Fruit fly (Drosophila melanogaster) whole organism, embryonic: ENCODE measurements around the gene Cralbp.
A peak's percentile ranks its signal among the peaks of the same experiment; 100 is the strongest.

ENCODE experiments used
- Abd-B ChIP-seq: fragments of 200-800 bp; sonication (Bioruptor generic); optimal IDR thresholded peaks from 2 replicates; lab custom pipeline; 2018; ENCODE audit warnings: missing biosample characterization, mild to moderate bottlenecking, missing genetic modification characterization, moderate library complexity
- B-H1 ChIP-seq: fragments of 200-800 bp; sonication (Bioruptor generic); IDR thresholded peaks from 3 replicates; pipeline ENCODE4 v1.3.6; 2022; ENCODE audit warnings: missing biosample characterization, missing genetic modification characterization
- CG1024 ChIP-seq: fragments of 200-800 bp; sonication (Bioruptor generic); IDR thresholded peaks from 2 replicates; pipeline ENCODE4 v1.3.6; 2022; ENCODE audit warnings: missing biosample characterization, missing genetic modification characterization
- CG10543 ChIP-seq: fragments of 200-800 bp; sonication (Bioruptor generic); optimal IDR thresholded peaks from 3 replicates; lab custom pipeline; 2017; ENCODE audit warnings: missing biosample characterization, mild to moderate bottlenecking, missing genetic modification characterization, moderate library complexity
- CG11247 ChIP-seq: fragments of 200-800 bp; sonication (Bioruptor generic); IDR thresholded peaks from 2 replicates; pipeline ENCODE4 v1.3.6; 2022; ENCODE audit warnings: missing biosample characterization, missing genetic modification characterization
- CG14667 ChIP-seq: fragments of 200-800 bp; sonication (Bioruptor generic); IDR thresholded peaks from 2 replicates; pipeline ENCODE4 v1.3.6; 2022; ENCODE audit warnings: missing biosample characterization, missing genetic modification characterization
- CG14860 ChIP-seq: fragments of 200-800 bp; sonication (Bioruptor generic); IDR thresholded peaks from 3 replicates; pipeline ENCODE4 v1.3.6; 2022; ENCODE audit warnings: missing biosample characterization, missing genetic modification characterization; ENCODE audit not compliant: partially characterized antibody
- CG16813 ChIP-seq: fragments of 200-800 bp; sonication (Bioruptor generic); IDR thresholded peaks from 3 replicates; pipeline ENCODE4 v1.3.6; 2022; ENCODE audit warnings: missing biosample characterization, missing genetic modification characterization; ENCODE audit not compliant: partially characterized antibody
- CG17361 ChIP-seq: fragments of 200-800 bp; sonication (Bioruptor generic); IDR thresholded peaks from 3 replicates; pipeline ENCODE4 v1.3.6; 2022; ENCODE audit warnings: missing biosample characterization, missing genetic modification characterization
- CG33557 ChIP-seq: fragments of 200-800 bp; sonication (Bioruptor generic); optimal IDR thresholded peaks from 2 replicates; lab custom pipeline; 2019; ENCODE audit warnings: missing biosample characterization, mild to moderate bottlenecking, missing genetic modification characterization, moderate library complexity
- CG34422 ChIP-seq: fragments of 200-800 bp; sonication (Bioruptor generic); IDR thresholded peaks from 3 replicates; pipeline ENCODE4 v1.3.6; 2022; ENCODE audit warnings: missing biosample characterization, missing genetic modification characterization
- CG4617 ChIP-seq: fragments of 200-800 bp; sonication (Bioruptor generic); optimal IDR thresholded peaks from 3 replicates; lab custom pipeline; 2016; ENCODE audit warnings: missing biosample characterization, missing genetic modification characterization, borderline replicate concordance
- CG5953 ChIP-seq: fragments of 200-800 bp; sonication (Bioruptor generic); IDR thresholded peaks from 2 replicates; pipeline ENCODE4 v1.3.6; 2022; ENCODE audit warnings: missing biosample characterization, missing genetic modification characterization
- CG6813 ChIP-seq: fragments of 200-800 bp; sonication (Bioruptor generic); optimal IDR thresholded peaks from 2 replicates; lab custom pipeline; 2017; ENCODE audit warnings: missing biosample characterization, missing genetic modification characterization, mild to moderate bottlenecking, moderate library complexity, missing genetic modification reagents
- CG8944 ChIP-seq: fragments of 200-800 bp; sonication (Bioruptor generic); optimal IDR thresholded peaks from 3 replicates; lab custom pipeline; 2016; ENCODE audit warnings: missing biosample characterization, missing genetic modification characterization
- CG9437 ChIP-seq: fragments of 200-800 bp; sonication (Bioruptor generic); optimal IDR thresholded peaks from 2 replicates; lab custom pipeline; 2018; ENCODE audit warnings: missing biosample characterization, mild to moderate bottlenecking, missing genetic modification characterization
- D19B ChIP-seq: fragments of 200-800 bp; sonication (Bioruptor generic); optimal IDR thresholded peaks from 2 replicates; lab custom pipeline; 2017; ENCODE audit warnings: missing biosample characterization, mild to moderate bottlenecking, missing genetic modification characterization
- Dad ChIP-seq: fragments of 200-800 bp; sonication (Bioruptor generic); optimal IDR thresholded peaks from 3 replicates; lab custom pipeline; 2016; ENCODE audit warnings: missing biosample characterization, missing genetic modification characterization
- Hand ChIP-seq: fragments of 200-800 bp; sonication (Bioruptor generic); optimal IDR thresholded peaks from 2 replicates; lab custom pipeline; 2017; ENCODE audit warnings: mild to moderate bottlenecking, missing biosample characterization, missing genetic modification reagents, missing genetic modification characterization
- Hey ChIP-seq: fragments of 200-800 bp; sonication (Bioruptor generic); optimal IDR thresholded peaks from 3 replicates; lab custom pipeline; 2018; ENCODE audit warnings: missing biosample characterization, mild to moderate bottlenecking, missing genetic modification characterization
- Hr3 ChIP-seq: fragments of 200-800 bp; sonication (Bioruptor generic); optimal IDR thresholded peaks from 3 replicates; lab custom pipeline; 2016; ENCODE audit warnings: missing biosample characterization, missing genetic modification characterization
- Hr78 ChIP-seq, 2 experiments: fragments of 200-800 bp in 1 of 2; fragments of >200 bp in 1 of 2; sonication (Bioruptor generic) in 1 of 2; optimal IDR thresholded peaks; 2 replicates each; lab custom pipeline; 2017 to 2019; ENCODE audit warnings: missing biosample characterization in 2 of 2, missing genetic modification characterization in 2 of 2, mild to moderate bottlenecking in 1 of 2, moderate library complexity in 1 of 2
- Max ChIP-seq: fragments of 200-800 bp; sonication (Bioruptor generic); optimal IDR thresholded peaks from 2 replicates; lab custom pipeline; 2016; ENCODE audit warnings: missing biosample characterization, mild to moderate bottlenecking, missing genetic modification characterization
- Mes4 ChIP-seq: fragments of 200-800 bp; sonication (Bioruptor generic); optimal IDR thresholded peaks from 2 replicates; lab custom pipeline; 2016; ENCODE audit warnings: missing biosample characterization, missing genetic modification characterization
- NC2α ChIP-seq: fragments of 200-800 bp; sonication (Bioruptor generic); optimal IDR thresholded peaks from 2 replicates; lab custom pipeline; 2016; ENCODE audit warnings: missing biosample characterization, missing genetic modification characterization
- NFAT ChIP-seq: fragments of 200-800 bp; sonication (Bioruptor generic); IDR thresholded peaks from 2 replicates; pipeline ENCODE4 v1.3.6; 2022; ENCODE audit warnings: missing biosample characterization, missing genetic modification characterization
- Oaz ChIP-seq: fragments of 200-800 bp; sonication (Bioruptor generic); IDR thresholded peaks from 2 replicates; pipeline ENCODE4 v1.3.6; 2022; ENCODE audit warnings: missing biosample characterization, missing genetic modification characterization
- Poxn ChIP-seq: fragments of 200-800 bp; sonication (Bioruptor generic); IDR thresholded peaks from 2 replicates; pipeline ENCODE4 v1.3.6; 2022; ENCODE audit warnings: missing biosample characterization, missing genetic modification characterization
- bab2 ChIP-seq: fragments of 200-800 bp; sonication (Bioruptor generic); optimal IDR thresholded peaks from 2 replicates; lab custom pipeline; 2016; ENCODE audit warnings: missing biosample characterization, missing genetic modification characterization
- bcd ChIP-seq: fragments of 200-800 bp; sonication (Bioruptor generic); optimal IDR thresholded peaks from 2 replicates; lab custom pipeline; 2017; ENCODE audit warnings: missing biosample characterization, mild to moderate bottlenecking, missing genetic modification characterization
- cad ChIP-seq: fragments of >200 bp; optimal IDR thresholded peaks from 2 replicates; lab custom pipeline; 2017; ENCODE audit warnings: missing biosample characterization, missing genetic modification characterization
- chif ChIP-seq, 2 experiments: fragments of 200-800 bp; sonication (Bioruptor generic); optimal IDR thresholded peaks; 3 replicates each; lab custom pipeline; 2016; ENCODE audit warnings: missing biosample characterization in 2 of 2, missing genetic modification characterization in 2 of 2
- croc ChIP-seq: fragments of 200-800 bp; sonication (Bioruptor generic); conservative IDR thresholded peaks from 3 replicates; pipeline ENCODE4 v1.3.6; 2022; ENCODE audit warnings: missing biosample characterization, missing genetic modification characterization
- danr ChIP-seq: fragments of 200-800 bp; sonication (Bioruptor generic); IDR thresholded peaks from 2 replicates; pipeline ENCODE4 v1.3.6; 2022; ENCODE audit warnings: missing biosample characterization, missing genetic modification characterization
- kni ChIP-seq: fragments of 200-800 bp; sonication (Bioruptor generic); optimal IDR thresholded peaks from 3 replicates; lab custom pipeline; 2017; ENCODE audit warnings: mild to moderate bottlenecking, missing biosample characterization, missing genetic modification reagents, missing genetic modification characterization
- luna ChIP-seq: fragments of 200-800 bp; sonication (Bioruptor generic); optimal IDR thresholded peaks from 2 replicates; lab custom pipeline; 2016; ENCODE audit warnings: missing biosample characterization, missing genetic modification characterization
- nmo ChIP-seq: fragments of 200-800 bp; sonication (Bioruptor generic); optimal IDR thresholded peaks from 2 replicates; lab custom pipeline; 2018; ENCODE audit warnings: missing biosample characterization, mild to moderate bottlenecking, missing genetic modification characterization, moderate library complexity
- otp ChIP-seq: fragments of 200-800 bp; sonication (Bioruptor generic); IDR thresholded peaks from 3 replicates; pipeline ENCODE4, ENCODE4 v1.3.6; 2022; ENCODE audit warnings: missing biosample characterization, missing genetic modification characterization
- pnt ChIP-seq: fragments of 200-800 bp; sonication (Bioruptor generic); optimal IDR thresholded peaks from 3 replicates; lab custom pipeline; 2016; ENCODE audit warnings: missing biosample characterization, missing genetic modification characterization
- prd ChIP-seq, 3 experiments: fragments of >200 bp in 2 of 3; fragments of 200-800 bp in 1 of 3; sonication (Bioruptor generic) in 1 of 3; optimal IDR thresholded peaks in 2 of 3; IDR thresholded peaks in 1 of 3; 2 replicates in 2 of 3; 3 replicates in 1 of 3; pipeline versions ENCODE4 v1.3.6 to Lab custom; 2017 to 2022; ENCODE audit warnings: missing biosample characterization in 1 of 3, missing genetic modification characterization in 1 of 3
- pzg ChIP-seq: fragments of 200-800 bp; sonication (Bioruptor generic); optimal IDR thresholded peaks from 3 replicates; lab custom pipeline; 2018; ENCODE audit warnings: missing biosample characterization, mild to moderate bottlenecking, missing genetic modification characterization, moderate library complexity
- row ChIP-seq: fragments of 200-800 bp; sonication (Bioruptor generic); IDR thresholded peaks from 3 replicates; pipeline ENCODE4 v1.3.6; 2022; ENCODE audit warnings: missing biosample characterization, missing genetic modification characterization
- sim ChIP-seq: fragments of 200-800 bp; sonication (Bioruptor generic); IDR thresholded peaks from 2 replicates; pipeline ENCODE4 v1.3.6; 2022; ENCODE audit warnings: missing biosample characterization, missing genetic modification characterization
- slou ChIP-seq: fragments of 200-800 bp; sonication (Bioruptor generic); optimal IDR thresholded peaks from 3 replicates; lab custom pipeline; 2016; ENCODE audit warnings: missing biosample characterization, missing genetic modification characterization
- sr ChIP-seq: fragments of 200-800 bp; sonication (Bioruptor generic); IDR thresholded peaks from 3 replicates; pipeline ENCODE4 v1.3.6; 2022; ENCODE audit warnings: missing biosample characterization, missing genetic modification characterization
- twi ChIP-seq: fragments of 200-800 bp; optimal IDR thresholded peaks from 2 replicates; lab custom pipeline; 2019; ENCODE audit warnings: missing biosample characterization, mild to moderate bottlenecking, missing genetic modification characterization, moderate library complexity
- wor ChIP-seq: fragments of 200-800 bp; sonication (Bioruptor generic); IDR thresholded peaks from 2 replicates; pipeline ENCODE4 v1.3.6; 2022; ENCODE audit warnings: missing biosample characterization, missing genetic modification characterization
- zen2 ChIP-seq: fragments of 200-800 bp; sonication (Bioruptor generic); IDR thresholded peaks from 3 replicates; pipeline ENCODE4 v1.3.6; 2022; ENCODE audit warnings: missing biosample characterization, missing genetic modification characterization; ENCODE audit not compliant: partially characterized antibody

Cralbp gene

dm6 chr3L:5823763-5824445 is 37.4 kb upstream of the Cralbp start (continued):
- TF ChIP-seq otp (GFP tag; lab: Robert Waterston, UW) = peak; percentile 66; the same call in 1 of the 3 replicates
- peak; percentile 60 for TF ChIP-seq twi (tag; lab: Kevin White, UChicago)
- no peak for TF ChIP-seq NFAT
- no peak for TF ChIP-seq CG14860 (GFP tag; lab: Robert Waterston, UW)
- TF ChIP-seq croc (GFP tag; lab: Robert Waterston, UW) = peak; percentile 40; the same call in 2 of the 3 replicates
- TF ChIP-seq CG34422 (GFP tag; lab: Robert Waterston, UW) = no peak
- no peak for TF ChIP-seq cad (GFP tag; lab: Kevin White, UChicago)
- peak; percentile 83 for TF ChIP-seq CG33557 (GFP tag; lab: Kevin White, UChicago)
- TF ChIP-seq prd (optimal IDR thresholded peaks at IDR 0.05; lab: Kevin White, UChicago) = no peak
- peak; percentile 30; the same call in 1 of the 3 replicates for TF ChIP-seq prd (GFP tag; IDR thresholded peaks at IDR 0.05; lab: Robert Waterston, UW)
- no peak for TF ChIP-seq zen2 (GFP tag; lab: Robert Waterston, UW)
- peak; percentile 79 for TF ChIP-seq CG17361
- peak; percentile 78 for TF ChIP-seq bcd (GFP tag; lab: Kevin White, UChicago)
- peak; percentile 69 for TF ChIP-seq CG11247 (GFP tag; lab: Robert Waterston, UW)
- TF ChIP-seq NC2α (GFP tag; lab: Kevin White, UChicago) = peak; percentile 91
- peak; percentile 61 for TF ChIP-seq CG10543
- TF ChIP-seq CG1024 (GFP tag; lab: Robert Waterston, UW) = peak; percentile 65; the same call in 1 of the 2 replicates
- TF ChIP-seq chif (GFP tag; optimal IDR thresholded peaks at IDR 0.05; lab: Kevin White, UChicago) = peak; percentile 83 to 86
- no peak for TF ChIP-seq Oaz (GFP tag; lab: Robert Waterston, UW)
- TF ChIP-seq Dad (GFP tag; lab: Kevin White, UChicago) = peak; percentile 79
- peak; percentile 13 for TF ChIP-seq Abd-B (GFP tag; lab: Kevin White, UChicago)
- TF ChIP-seq luna (GFP tag; lab: Kevin White, UChicago) = no peak
- peak; percentile 36 for TF ChIP-seq D19B (GFP tag; lab: Kevin White, UChicago)
- TF ChIP-seq bab2 = peak; percentile 95
- peak; percentile 64 for TF ChIP-seq pnt (GFP tag; lab: Kevin White, UChicago)
- peak; percentile 89 for TF ChIP-seq kni (GFP tag; lab: Kevin White, UChicago)
- no peak for TF ChIP-seq Poxn (GFP tag; lab: Robert Waterston, UW)
- TF ChIP-seq sr (GFP tag; lab: Robert Waterston, UW) = peak; percentile 47; the same call in 1 of the 3 replicates
- peak; percentile 50 for TF ChIP-seq nmo (GFP tag; lab: Kevin White, UChicago)
- TF ChIP-seq CG4617 (GFP tag; lab: Kevin White, UChicago) = peak; percentile 38
- TF ChIP-seq wor (GFP tag; lab: Robert Waterston, UW) = no peak
- no peak for TF ChIP-seq CG16813 (GFP tag; lab: Robert Waterston, UW)
- TF ChIP-seq Hey (tag; lab: Kevin White, UChicago) = peak; percentile 13
- TF ChIP-seq row (GFP tag; lab: Robert Waterston, UW) = peak; percentile 36; the same call in 1 of the 3 replicates
- peak; percentile 67; the same call in 1 of the 2 replicates for TF ChIP-seq CG5953 (GFP tag; lab: Robert Waterston, UW)
- 0 out of 2 replicates have a peak, but pooled peaks have one; percentile 36 for TF ChIP-seq sim (GFP tag; lab: Robert Waterston, UW)
- peak in 1 of 2 experiments; percentile 14 for TF ChIP-seq Hr78 (GFP tag; optimal IDR thresholded peaks at IDR 0.05; lab: Kevin White, UChicago)
- TF ChIP-seq pzg (GFP tag; lab: Kevin White, UChicago) = no peak
- no peak for TF ChIP-seq Hand (GFP tag; lab: Kevin White, UChicago)
- TF ChIP-seq slou (GFP tag; lab: Kevin White, UChicago) = no peak
- peak; percentile 21; the same call in 1 of the 3 replicates for TF ChIP-seq B-H1
- TF ChIP-seq CG6813 = peak; percentile 94
- peak; percentile 90 for TF ChIP-seq CG9437 (GFP tag; lab: Kevin White, UChicago)
- peak; percentile 90 for TF ChIP-seq Mes4
- peak; percentile 80 for TF ChIP-seq CG8944 (GFP tag; lab: Kevin White, UChicago)
- TF ChIP-seq danr = peak; percentile 29; the same call in 1 of the 2 replicates
- TF ChIP-seq Max = peak; percentile 75
- peak; percentile 63 for TF ChIP-seq Hr3 (GFP tag; lab: Kevin White, UChicago)
- TF ChIP-seq CG14667 (GFP tag; lab: Robert Waterston, UW) = no peak
